Fruit fly (Drosophila melanogaster) whole organism, adult: Measurements from ENCODE around the gene CG33934.

Experiments
- CG11617 ChIP-seq: fragments of 200-800 bp; sonication (Bioruptor generic); optimal IDR thresholded peaks from 2 replicates; lab custom pipeline; 2017; ENCODE audit warnings: mild to moderate bottlenecking, missing biosample characterization, missing genetic modification reagents, missing genetic modification characterization
- CG12768 ChIP-seq: fragments of 200-800 bp; sonication (Bioruptor generic); optimal IDR thresholded peaks from 2 replicates; lab custom pipeline; 2017; ENCODE audit warnings: missing biosample characterization, missing genetic modification characterization, mild to moderate bottlenecking, moderate library complexity, missing genetic modification reagents
- CG14711 ChIP-seq: fragments of 200-800 bp; sonication (Bioruptor generic); optimal IDR thresholded peaks from 2 replicates; lab custom pipeline; 2018; ENCODE audit warnings: missing biosample characterization, mild to moderate bottlenecking, missing genetic modification characterization, moderate library complexity
- CG1620 ChIP-seq: fragments of 200-800 bp; sonication (Bioruptor generic); optimal IDR thresholded peaks from 2 replicates; lab custom pipeline; 2016; ENCODE audit warnings: missing biosample characterization, missing genetic modification characterization
- CG33017 ChIP-seq: fragments of 200-800 bp; sonication (Bioruptor generic); optimal IDR thresholded peaks from 2 replicates; lab custom pipeline; 2018; ENCODE audit warnings: missing biosample characterization, mild to moderate bottlenecking, missing genetic modification characterization, moderate library complexity
- CG5204 ChIP-seq: fragments of 200-800 bp; sonication (Bioruptor generic); optimal IDR thresholded peaks from 2 replicates; lab custom pipeline; 2016; ENCODE audit warnings: missing biosample characterization, missing genetic modification characterization
- CG7045 ChIP-seq: fragments of 200-800 bp; sonication (Bioruptor generic); optimal IDR thresholded peaks from 2 replicates; lab custom pipeline; 2017; ENCODE audit warnings: missing biosample characterization, mild to moderate bottlenecking, missing genetic modification characterization
- CG7101 ChIP-seq: fragments of 200-800 bp; sonication (Bioruptor generic); optimal IDR thresholded peaks from 2 replicates; lab custom pipeline; 2018; ENCODE audit warnings: missing biosample characterization, mild to moderate bottlenecking, missing genetic modification characterization, moderate library complexity
- Clk ChIP-seq: fragments of 200-800 bp; sonication (Bioruptor generic); optimal IDR thresholded peaks from 2 replicates; lab custom pipeline; 2017; ENCODE audit warnings: missing biosample characterization, missing genetic modification characterization
- Crg-1 ChIP-seq: fragments of 200-800 bp; sonication (Bioruptor generic); optimal IDR thresholded peaks from 2 replicates; lab custom pipeline; 2016; ENCODE audit warnings: missing biosample characterization, missing genetic modification characterization
- Hr96 ChIP-seq: fragments of 200-800 bp; sonication (Bioruptor generic); optimal IDR thresholded peaks from 2 replicates; lab custom pipeline; 2016; ENCODE audit warnings: missing biosample characterization, missing genetic modification characterization
- Mnt ChIP-seq: fragments of 200-800 bp; sonication (Bioruptor generic); optimal IDR thresholded peaks from 2 replicates; lab custom pipeline; 2016; ENCODE audit warnings: missing biosample characterization, mild to moderate bottlenecking, missing genetic modification characterization
- bab1 ChIP-seq: fragments of 200-800 bp; sonication (Bioruptor generic); optimal IDR thresholded peaks from 3 replicates; lab custom pipeline; 2019; ENCODE audit warnings: missing biosample characterization, mild to moderate bottlenecking, missing genetic modification characterization, moderate library complexity
- cic ChIP-seq: fragments of 200-800 bp; sonication (Bioruptor generic); optimal IDR thresholded peaks from 2 replicates; lab custom pipeline; 2017; ENCODE audit warnings: missing biosample characterization, mild to moderate bottlenecking, missing genetic modification characterization, moderate library complexity
- cnc ChIP-seq, 2 experiments: fragments of >200 bp; optimal IDR thresholded peaks; 2 replicates each; lab custom pipeline; 2017
- kay ChIP-seq: fragments of 200-800 bp; sonication (Bioruptor generic); peaks from one replicate; lab custom pipeline; 2016; ENCODE audit warnings: missing biosample characterization, missing genetic modification characterization, borderline replicate concordance
- ovo ChIP-seq: fragments of 200-800 bp; sonication (Bioruptor generic); optimal IDR thresholded peaks from 2 replicates; lab custom pipeline; 2016; ENCODE audit warnings: missing biosample characterization, missing genetic modification characterization
- pad ChIP-seq: fragments of 200-800 bp; sonication (Bioruptor generic); optimal IDR thresholded peaks from 3 replicates; lab custom pipeline; 2017; ENCODE audit warnings: missing biosample characterization, missing genetic modification characterization, mild to moderate bottlenecking, moderate library complexity, missing genetic modification reagents
- tj ChIP-seq: fragments of 200-800 bp; sonication (Bioruptor generic); optimal IDR thresholded peaks from 3 replicates; lab custom pipeline; 2017; ENCODE audit warnings: missing biosample characterization, mild to moderate bottlenecking, missing genetic modification characterization, moderate library complexity
- toe ChIP-seq: fragments of 200-800 bp; sonication (Bioruptor generic); optimal IDR thresholded peaks from 2 replicates; lab custom pipeline; 2016; ENCODE audit warnings: missing biosample characterization, missing genetic modification characterization

The CG33934 gene

DNA sequence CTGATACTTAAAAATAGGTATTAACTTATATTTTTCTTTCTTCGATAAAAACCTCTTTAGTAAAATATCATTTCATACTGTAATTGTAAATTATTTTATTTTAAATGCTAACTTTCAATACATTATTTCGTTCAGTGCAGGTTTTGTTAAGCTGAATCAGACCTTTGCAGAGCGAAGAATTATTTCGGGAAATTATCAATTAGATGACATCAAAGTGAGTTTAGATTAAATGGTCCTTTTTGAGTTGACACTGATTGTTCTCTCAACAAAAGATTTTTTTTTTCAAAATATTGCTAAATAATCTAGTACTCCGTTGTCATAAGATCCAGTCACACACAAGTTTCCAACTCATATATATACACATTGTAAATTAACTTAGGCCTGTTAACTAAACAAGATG is at the start of gene CG33934, which contains the start of gene Indy-2:
TSS of gene CG33934 (plus strand) at position 301 of the 400 bp plus-strand sequence.
TSS of gene Indy-2 (plus strand) at position 301 of the 400 bp plus-strand sequence.
- TF ChIP-seq pad (no peak), Crg-1 (GFP tag; lab: Kevin White, UChicago) (no peak), CG7101 (tag; lab: Kevin White, UChicago) (no peak), CG14711 (tag; lab: Kevin White, UChicago) (no peak), kay (GFP tag; lab: Kevin White, UChicago) (no peak), Clk (GFP tag; lab: Kevin White, UChicago) (no peak), Hr96 (GFP tag; lab: Kevin White, UChicago) (no peak), Mnt (no peak), CG5204 (GFP tag; lab: Kevin White, UChicago) (no peak), ovo (GFP tag; lab: Kevin White, UChicago) (no peak), CG11617 (GFP tag; lab: Kevin White, UChicago) (no peak), CG33017 (tag; lab: Kevin White, UChicago) (no peak), tj (GFP tag; lab: Kevin White, UChicago) (no peak), cic (GFP tag; lab: Kevin White, UChicago) (no peak), CG7045 (GFP tag; lab: Kevin White, UChicago) (no peak), bab1 (GFP tag; lab: Kevin White, UChicago) (no peak), CG1620 (GFP tag; lab: Kevin White, UChicago) (no peak)

DNA sequence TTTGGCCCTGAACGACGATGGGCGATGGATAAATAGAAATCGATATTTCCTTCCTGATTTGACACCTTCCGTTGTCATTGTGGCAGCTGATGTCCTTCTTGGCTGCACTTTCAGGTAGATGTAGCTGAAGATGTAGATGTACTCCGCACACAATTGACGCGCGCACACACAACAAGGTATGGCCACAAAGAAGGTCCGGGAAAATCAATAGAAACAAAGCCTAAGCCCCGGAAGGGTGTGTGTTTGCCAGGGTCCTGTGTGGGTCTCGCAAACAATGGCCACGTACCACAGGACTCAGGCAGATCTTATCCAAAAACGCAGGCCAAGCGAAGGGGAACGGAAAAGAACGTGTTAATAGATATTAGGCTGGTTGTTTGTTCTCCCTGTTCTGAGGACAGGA is 47.1 kb upstream of the CG33934 start:
- TF ChIP-seq Clk (GFP tag; lab: Kevin White, UChicago) = no peak
- no peak for TF ChIP-seq tj (GFP tag; lab: Kevin White, UChicago)
- TF ChIP-seq Hr96 (GFP tag; lab: Kevin White, UChicago) = no peak
- TF ChIP-seq pad = no peak
- TF ChIP-seq CG1620 (GFP tag; lab: Kevin White, UChicago) = no peak
- TF ChIP-seq CG14711 (tag; lab: Kevin White, UChicago) = no peak
- TF ChIP-seq cnc (optimal IDR thresholded peaks at IDR 0.05; lab: Kevin White, UChicago) = no peak
- no peak for TF ChIP-seq Crg-1 (GFP tag; lab: Kevin White, UChicago)
- no peak for TF ChIP-seq Mnt
- TF ChIP-seq CG33017 (tag; lab: Kevin White, UChicago) = no peak
- no peak for TF ChIP-seq CG12768 (GFP tag; lab: Kevin White, UChicago)
- TF ChIP-seq ovo (GFP tag; lab: Kevin White, UChicago) = no peak
- TF ChIP-seq kay (GFP tag; lab: Kevin White, UChicago) = no peak
- no peak for TF ChIP-seq bab1 (GFP tag; lab: Kevin White, UChicago)
- TF ChIP-seq CG7101 (tag; lab: Kevin White, UChicago) = no peak

DNA sequence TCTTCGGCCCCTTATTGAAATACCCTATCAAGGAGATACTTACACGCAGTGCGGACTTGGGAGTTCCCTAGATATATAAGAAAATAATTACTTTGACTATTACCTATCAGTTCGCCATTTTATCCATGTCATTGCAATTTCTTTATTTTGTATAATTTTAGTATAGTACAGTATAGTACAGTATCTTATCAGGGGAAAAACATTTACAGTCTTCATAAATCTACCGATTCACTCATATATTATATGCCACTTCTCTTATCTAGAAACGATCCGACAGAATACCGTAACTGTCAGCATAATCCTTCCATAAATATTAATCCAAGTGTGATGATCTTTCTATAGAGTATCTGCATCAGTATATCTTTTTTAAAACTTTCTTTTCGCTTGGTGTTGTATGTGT is 46.1 kb upstream of the CG33934 start:
- TF ChIP-seq Hr96 (GFP tag; lab: Kevin White, UChicago) = no peak
- no peak for TF ChIP-seq bab1 (GFP tag; lab: Kevin White, UChicago)
- TF ChIP-seq CG14711 (tag; lab: Kevin White, UChicago) = no peak
- TF ChIP-seq CG7101 (tag; lab: Kevin White, UChicago) = no peak
- TF ChIP-seq kay (GFP tag; lab: Kevin White, UChicago) = no peak
- TF ChIP-seq tj (GFP tag; lab: Kevin White, UChicago) = no peak
- TF ChIP-seq CG5204 (GFP tag; lab: Kevin White, UChicago) = no peak
- TF ChIP-seq CG11617 (GFP tag; lab: Kevin White, UChicago) = no peak
- no peak for TF ChIP-seq toe (GFP tag; lab: Kevin White, UChicago)
- no peak for TF ChIP-seq ovo (GFP tag; lab: Kevin White, UChicago)
- TF ChIP-seq Clk (GFP tag; lab: Kevin White, UChicago) = no peak

DNA sequence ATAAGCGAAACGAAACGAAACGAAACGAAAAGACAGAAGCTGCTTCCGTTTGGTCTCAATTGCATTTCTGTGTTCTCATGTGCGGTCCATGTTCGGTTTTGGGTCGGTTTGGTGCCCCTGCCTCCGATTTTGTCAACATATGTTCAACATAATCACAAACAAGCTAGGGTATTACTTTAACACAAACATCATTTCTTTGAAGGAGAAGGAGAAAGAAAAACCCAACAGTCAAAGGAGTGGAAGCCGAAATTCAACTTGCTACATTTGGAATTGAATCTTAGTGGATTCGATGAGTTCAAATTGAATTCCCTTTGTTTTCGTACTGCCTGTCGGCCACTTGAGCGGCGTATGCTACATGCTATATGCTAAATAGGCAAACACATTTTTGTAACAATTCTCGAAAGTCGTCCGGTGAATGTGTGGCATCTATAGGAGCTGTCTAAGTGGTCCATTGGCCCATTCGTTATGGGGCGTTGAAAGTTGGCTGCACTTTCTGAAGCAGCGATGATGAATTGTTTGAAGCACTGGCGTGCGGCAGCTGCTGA is 45.0 kb upstream of the CG33934 start:
- no peak for TF ChIP-seq bab1 (GFP tag; lab: Kevin White, UChicago)
- no peak for TF ChIP-seq CG14711 (tag; lab: Kevin White, UChicago)
- TF ChIP-seq kay (GFP tag; lab: Kevin White, UChicago) = no peak
- no peak for TF ChIP-seq CG5204 (GFP tag; lab: Kevin White, UChicago)
- TF ChIP-seq CG11617 (GFP tag; lab: Kevin White, UChicago) = no peak
- TF ChIP-seq CG33017 (tag; lab: Kevin White, UChicago) = no peak
- no peak for TF ChIP-seq CG7045 (GFP tag; lab: Kevin White, UChicago)
- TF ChIP-seq Crg-1 (GFP tag; lab: Kevin White, UChicago) = no peak
- TF ChIP-seq tj (GFP tag; lab: Kevin White, UChicago) = no peak

DNA sequence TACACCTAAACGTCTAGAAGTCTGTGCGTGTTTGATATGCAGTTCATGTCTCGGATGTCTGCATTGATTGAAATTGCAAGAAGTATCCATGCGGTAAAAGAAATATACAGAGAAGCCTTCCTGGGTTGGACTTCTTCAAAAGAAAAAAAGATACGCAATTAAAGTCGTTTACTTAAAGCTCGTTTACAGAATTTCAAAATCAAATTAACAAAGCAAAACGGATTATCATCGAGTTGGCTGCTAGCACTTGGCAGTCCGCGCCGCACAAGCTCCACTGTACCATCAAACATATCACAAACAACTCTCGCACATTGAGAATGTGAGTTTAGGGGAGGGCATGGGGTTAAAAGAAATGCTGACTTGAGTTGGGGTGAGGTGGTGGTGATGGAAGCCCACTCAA is 44.1 kb upstream of the CG33934 start:
- TF ChIP-seq CG7045 (GFP tag; lab: Kevin White, UChicago) (no peak), tj (GFP tag; lab: Kevin White, UChicago) (no peak), CG12768 (GFP tag; lab: Kevin White, UChicago) (no peak), CG7101 (tag; lab: Kevin White, UChicago) (no peak)

DNA sequence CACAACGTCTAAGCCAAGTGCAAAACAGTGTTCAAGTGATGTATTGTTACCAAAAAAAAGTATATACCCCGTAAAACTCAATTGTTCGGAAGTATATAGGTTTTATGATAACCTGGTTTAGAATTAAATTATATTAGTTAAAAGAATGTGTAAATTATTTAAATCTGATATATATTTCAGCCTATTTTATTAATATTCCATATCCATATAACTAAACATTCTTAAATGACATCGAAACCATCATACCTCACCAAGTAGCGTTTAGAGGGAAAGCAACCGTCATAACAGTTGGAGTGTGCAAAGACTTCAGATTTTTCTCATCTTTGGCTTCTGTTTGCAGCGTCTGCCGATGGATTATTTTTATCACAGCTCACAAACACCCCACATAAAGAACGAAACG is 43.1 kb upstream of the CG33934 start:
- TF ChIP-seq Clk (GFP tag; lab: Kevin White, UChicago) (no peak), toe (GFP tag; lab: Kevin White, UChicago) (no peak), CG14711 (tag; lab: Kevin White, UChicago) (peak; percentile 72), CG7101 (tag; lab: Kevin White, UChicago) (peak; percentile 69), bab1 (GFP tag; lab: Kevin White, UChicago) (peak; percentile 62), CG33017 (tag; lab: Kevin White, UChicago) (peak; percentile 55)
